Worm (Caenorhabditis elegans): ENCODE data around the gene C07B5.2.

- TF ChIP-seq lin-39 (tag; optimal IDR thresholded peaks at IDR 0.05), result no peak
- no peak for TF ChIP-seq nhr-25 (tag; optimal IDR thresholded peaks at IDR 0.05)
- no peak for TF ChIP-seq ceh-28 (tag; optimal IDR thresholded peaks at IDR 0.05)
- TF ChIP-seq mml-1 (tag; optimal IDR thresholded peaks at IDR 0.05), result no peak
- no peak for TF ChIP-seq nhr-11 (tag; optimal IDR thresholded peaks at IDR 0.05)
Measured at ce11 chrX:9556038-9556437, 39.0 kb upstream of the C07B5.2 start.
